Worm (Caenorhabditis elegans) whole organism, midembryonic: ENCODE data around the gene ggtb-1.

Experiments used
- T22C8.4 ChIP-seq: fragments of 200-800 bp; sonication (Bioruptor generic); IDR thresholded peaks from 2 replicates; pipeline ENCODE4 v1.3.6; 2022; ENCODE audit warnings: missing genetic modification characterization, missing compliant biosample characterization
- klf-2 ChIP-seq: fragments of 200-800 bp; sonication (Bioruptor generic); conservative IDR thresholded peaks from 2 replicates; pipeline ENCODE4 v1.3.6; 2022; ENCODE audit warnings: missing genetic modification reagents, missing genetic modification characterization, missing compliant biosample characterization
- med-1 ChIP-seq: sonication (generic microtip); optimal IDR thresholded peaks from 2 replicates; lab custom pipeline; 2017; ENCODE audit warnings: missing genetic modification characterization, mild to moderate bottlenecking, missing compliant biosample characterization, antibody characterized with exemption, missing genetic modification reagents; ENCODE audit not compliant: insufficient read depth
- ref-1 ChIP-seq: fragments of 200-800 bp; sonication (Bioruptor generic); conservative IDR thresholded peaks from 2 replicates; pipeline ENCODE4 v1.3.6; 2022; ENCODE audit warnings: missing genetic modification reagents, missing genetic modification characterization, missing compliant biosample characterization
- tab-1 ChIP-seq: fragments of 200-800 bp; sonication (Bioruptor generic); IDR thresholded peaks from 2 replicates; pipeline ENCODE4 v1.3.6; 2022; ENCODE audit warnings: missing genetic modification characterization, missing compliant biosample characterization
- ztf-29 ChIP-seq: fragments of 200-800 bp; sonication (Bioruptor generic); IDR thresholded peaks from 2 replicates; pipeline ENCODE4 v1.3.6; 2022; ENCODE audit warnings: missing genetic modification reagents, missing genetic modification characterization, missing compliant biosample characterization

DNA sequence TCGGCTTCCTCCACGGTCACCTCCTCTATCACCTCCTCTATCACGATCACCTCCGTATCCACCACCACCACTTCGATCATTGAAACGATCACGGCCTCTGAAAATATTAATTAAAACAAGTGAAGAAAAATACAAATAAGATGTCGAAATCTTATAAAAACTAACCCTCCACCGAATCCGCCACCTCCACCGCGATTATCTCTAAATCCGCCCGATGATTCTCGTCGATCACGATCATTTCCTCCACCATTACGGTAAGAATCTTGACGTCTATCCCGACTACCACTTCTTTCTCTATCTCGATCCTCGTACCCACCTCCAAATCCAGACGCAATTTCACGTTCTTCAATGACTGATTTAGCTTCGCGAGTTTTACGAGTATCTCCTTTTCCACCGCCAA, 25.7 kb downstream of the ggtb-1 start:
- TF ChIP-seq klf-2 (no peak), med-1 (GFP tag; lab: Kevin White, UChicago) (no peak), T22C8.4 (GFP tag; lab: Robert Waterston, UW) (no peak), ref-1 (GFP tag; lab: Robert Waterston, UW) (no peak), ztf-29 (GFP tag; lab: Robert Waterston, UW) (no peak), tab-1 (GFP tag; lab: Robert Waterston, UW) (no peak)
